Worm (Caenorhabditis elegans): ENCODE measurements around the gene try-1.

DNA sequence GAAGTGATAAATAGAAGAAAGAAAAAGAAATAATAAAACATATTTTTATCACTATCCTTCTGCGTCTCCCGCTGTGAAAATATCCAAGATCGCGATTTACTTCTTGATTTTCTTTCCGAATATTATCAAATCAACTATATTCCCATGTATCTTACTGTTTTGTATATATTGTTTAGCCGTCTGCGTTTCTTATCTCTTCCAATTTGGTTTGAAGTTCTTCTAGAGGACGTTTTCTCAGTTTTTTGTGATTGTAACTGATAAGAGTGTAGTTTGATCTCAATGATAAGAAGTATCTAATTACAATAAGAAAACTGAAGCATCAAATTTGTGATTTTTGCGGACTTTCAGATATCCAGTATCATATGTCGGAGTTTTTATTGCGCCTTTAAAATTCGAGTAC, 11.4 kb upstream of the try-1 start:
- TF ChIP-seq nhr-77 (tag; optimal IDR thresholded peaks at IDR 0.05) (no peak), ztf-11 (tag; optimal IDR thresholded peaks at IDR 0.05) (no peak), nhr-85 (tag) (peak; percentile 74), lin-13 (GFP tag; optimal IDR thresholded peaks at IDR 0.05) (no peak), fos-1 (tag; optimal IDR thresholded peaks at IDR 0.05) (no peak), nhr-12 (tag; optimal IDR thresholded peaks at IDR 0.05) (no peak), sup-37 (GFP tag; optimal IDR thresholded peaks at IDR 0.05) (no peak)

All from whole organism, L1 larva.